Fruit fly (Drosophila melanogaster) whole organism, embryonic: ENCODE results near the gene CG31948.
A peak's percentile ranks its signal among the peaks of the same experiment; 100 is the strongest.

Experiments used
- Abd-B ChIP-seq: fragments of 200-800 bp; sonication (Bioruptor generic); optimal IDR thresholded peaks from 2 replicates; lab custom pipeline; 2018; ENCODE audit warnings: missing biosample characterization, mild to moderate bottlenecking, missing genetic modification characterization, moderate library complexity
- CG11695 ChIP-seq: fragments of 200-800 bp; sonication (Bioruptor generic); IDR thresholded peaks from 3 replicates; pipeline ENCODE4 v1.3.6; 2022; ENCODE audit warnings: missing biosample characterization, missing genetic modification characterization
- CG14965 ChIP-seq: fragments of 200-800 bp; sonication (Bioruptor generic); optimal IDR thresholded peaks from 2 replicates; lab custom pipeline; 2016; ENCODE audit warnings: missing biosample characterization, missing genetic modification characterization, borderline replicate concordance
- CG16779 ChIP-seq: fragments of 200-800 bp; sonication (Bioruptor generic); IDR thresholded peaks from 2 replicates; pipeline ENCODE4 v1.3.6; 2022; ENCODE audit warnings: missing biosample characterization, missing genetic modification characterization
- CG16815 ChIP-seq: fragments of 200-800 bp; sonication (Bioruptor generic); optimal IDR thresholded peaks from 3 replicates; lab custom pipeline; 2017; ENCODE audit warnings: missing biosample characterization, mild to moderate bottlenecking, missing genetic modification characterization
- CG17612 ChIP-seq: fragments of 200-800 bp; sonication (Bioruptor generic); IDR thresholded peaks from 2 replicates; pipeline ENCODE4 v1.3.6; 2022; ENCODE audit warnings: missing biosample characterization, missing genetic modification characterization
- CG2116 ChIP-seq: fragments of 200-800 bp; sonication (Bioruptor generic); optimal IDR thresholded peaks from 3 replicates; lab custom pipeline; 2018; ENCODE audit warnings: missing biosample characterization, mild to moderate bottlenecking, missing genetic modification characterization
- CG2129 ChIP-seq: fragments of 200-800 bp; sonication (Bioruptor generic); IDR thresholded peaks from 2 replicates; pipeline ENCODE4 v1.3.6; 2022; ENCODE audit warnings: missing biosample characterization, missing genetic modification characterization; ENCODE audit not compliant: partially characterized antibody
- CG2875 ChIP-seq: fragments of 200-800 bp; sonication (Bioruptor generic); optimal IDR thresholded peaks from 2 replicates; lab custom pipeline; 2017; ENCODE audit warnings: missing biosample characterization, mild to moderate bottlenecking, missing genetic modification characterization, missing genetic modification reagents
- CG30020 ChIP-seq: fragments of 200-800 bp; optimal IDR thresholded peaks from 2 replicates; lab custom pipeline; 2019; ENCODE audit warnings: missing biosample characterization, mild to moderate bottlenecking, missing genetic modification characterization, moderate library complexity
- CG31388 ChIP-seq: fragments of 200-800 bp; sonication (Bioruptor generic); optimal IDR thresholded peaks from 2 replicates; lab custom pipeline; 2016; ENCODE audit warnings: missing biosample characterization, missing genetic modification characterization
- CG6683 ChIP-seq: fragments of 200-800 bp; sonication (Bioruptor generic); optimal IDR thresholded peaks from 2 replicates; lab custom pipeline; 2017; ENCODE audit warnings: missing biosample characterization, mild to moderate bottlenecking, missing genetic modification characterization, missing genetic modification reagents
- CG7839 ChIP-seq: fragments of 200-800 bp; sonication (Bioruptor generic); optimal IDR thresholded peaks from 3 replicates; lab custom pipeline; 2018; ENCODE audit warnings: missing biosample characterization, mild to moderate bottlenecking, missing genetic modification characterization, moderate library complexity
- CG8290 ChIP-seq, 3 experiments: fragments of 200-800 bp; sonication (Bioruptor generic); optimal IDR thresholded peaks; 2 replicates each; lab custom pipeline; 2016 to 2019; ENCODE audit warnings: missing biosample characterization in 3 of 3, missing genetic modification characterization in 3 of 3, mild to moderate bottlenecking in 2 of 3, moderate library complexity in 1 of 3
- CG8765 ChIP-seq: fragments of 200-800 bp; sonication (Bioruptor generic); IDR thresholded peaks from 2 replicates; pipeline ENCODE4 v1.3.6; 2022; ENCODE audit warnings: missing biosample characterization, missing genetic modification characterization
- Dek ChIP-seq: fragments of 200-800 bp; sonication (Bioruptor generic); optimal IDR thresholded peaks from 3 replicates; lab custom pipeline; 2019; ENCODE audit warnings: missing biosample characterization, mild to moderate bottlenecking, missing genetic modification characterization, moderate library complexity
- E2f2 ChIP-seq: fragments of 200-800 bp; sonication (Bioruptor generic); IDR thresholded peaks from 2 replicates; pipeline ENCODE4 v1.3.6; 2022; ENCODE audit warnings: missing biosample characterization, missing genetic modification characterization
- HmgZ ChIP-seq: fragments of 200-800 bp; sonication (Bioruptor generic); optimal IDR thresholded peaks from 2 replicates; lab custom pipeline; 2018; ENCODE audit warnings: missing biosample characterization, mild to moderate bottlenecking, missing genetic modification characterization
- MBD-R2 ChIP-seq: fragments of 200-800 bp; sonication (Bioruptor generic); IDR thresholded peaks from 2 replicates; pipeline ENCODE4 v1.3.6; 2022; ENCODE audit warnings: missing biosample characterization, missing genetic modification characterization
- Nf-YC ChIP-seq: fragments of 200-800 bp; optimal IDR thresholded peaks from 3 replicates; lab custom pipeline; 2019; ENCODE audit warnings: missing biosample characterization, mild to moderate bottlenecking, missing genetic modification characterization, moderate library complexity
- NfI ChIP-seq: fragments of 200-800 bp; sonication (Bioruptor generic); optimal IDR thresholded peaks from 3 replicates; lab custom pipeline; 2018; ENCODE audit warnings: missing biosample characterization, mild to moderate bottlenecking, missing genetic modification characterization, moderate library complexity
- Sin3A ChIP-seq: fragments of >200 bp; optimal IDR thresholded peaks from 2 replicates; lab custom pipeline; 2018
- Stat92E ChIP-seq, 3 experiments: fragments of >200 bp in 2 of 3; fragments of 200-800 bp in 1 of 3; sonication (Bioruptor generic) in 1 of 3; optimal IDR thresholded peaks; 2 replicates each; lab custom pipeline; 2017 to 2019; ENCODE audit warnings: missing biosample characterization in 3 of 3, missing genetic modification characterization in 3 of 3, mild to moderate bottlenecking in 1 of 3, moderate library complexity in 1 of 3
- YL-1 ChIP-seq: fragments of 200-800 bp; sonication (Bioruptor generic); optimal IDR thresholded peaks from 3 replicates; lab custom pipeline; 2017; ENCODE audit warnings: missing biosample characterization, mild to moderate bottlenecking, missing genetic modification characterization
- aop ChIP-seq: fragments of 200-800 bp; sonication (Bioruptor generic); IDR thresholded peaks from 2 replicates; pipeline ENCODE4 v1.3.6; 2022; ENCODE audit warnings: missing biosample characterization, missing genetic modification characterization
- ara ChIP-seq: fragments of 200-800 bp; sonication (Bioruptor generic); IDR thresholded peaks from 2 replicates; pipeline ENCODE4 v1.3.6; 2022; ENCODE audit warnings: missing biosample characterization, missing genetic modification characterization
- cato ChIP-seq: fragments of 200-800 bp; sonication (Bioruptor generic); optimal IDR thresholded peaks from 2 replicates; lab custom pipeline; 2016; ENCODE audit warnings: missing biosample characterization, missing genetic modification characterization, borderline replicate concordance
- chm ChIP-seq: fragments of 200-800 bp; sonication (Bioruptor generic); IDR thresholded peaks from 2 replicates; pipeline ENCODE4 v1.3.6; 2022; ENCODE audit warnings: missing biosample characterization, missing genetic modification characterization
- chn ChIP-seq: fragments of 200-800 bp; sonication (Bioruptor generic); optimal IDR thresholded peaks from 2 replicates; lab custom pipeline; 2016; ENCODE audit warnings: missing biosample characterization, missing genetic modification characterization
- disco-r ChIP-seq: fragments of 200-800 bp; sonication (Bioruptor generic); optimal IDR thresholded peaks from 2 replicates; lab custom pipeline; 2016; ENCODE audit warnings: missing biosample characterization, missing genetic modification characterization
- dm ChIP-seq: fragments of 200-800 bp; sonication (Bioruptor generic); optimal IDR thresholded peaks from 3 replicates; lab custom pipeline; 2016; ENCODE audit warnings: missing biosample characterization, missing genetic modification characterization
- dpn ChIP-seq, 2 experiments: fragments of 200-800 bp; sonication (Bioruptor generic); optimal IDR thresholded peaks; 3 replicates each; lab custom pipeline; 2016; ENCODE audit warnings: missing biosample characterization in 2 of 2, missing genetic modification characterization in 2 of 2
- dysf ChIP-seq: fragments of 200-800 bp; sonication (Bioruptor generic); IDR thresholded peaks from 3 replicates; pipeline ENCODE4 v1.3.6; 2022; ENCODE audit warnings: missing biosample characterization, missing genetic modification characterization
- ewg ChIP-seq: fragments of 200-800 bp; sonication (Bioruptor generic); optimal IDR thresholded peaks from 3 replicates; lab custom pipeline; 2017; ENCODE audit warnings: mild to moderate bottlenecking, missing biosample characterization, missing genetic modification reagents, missing genetic modification characterization
- ftz-f1 ChIP-seq: fragments of 200-800 bp; sonication (Bioruptor generic); optimal IDR thresholded peaks from 2 replicates; lab custom pipeline; 2016; ENCODE audit warnings: missing biosample characterization, missing genetic modification characterization
- fu2 ChIP-seq: fragments of 200-800 bp; sonication (Bioruptor generic); optimal IDR thresholded peaks from 2 replicates; lab custom pipeline; 2016; ENCODE audit warnings: missing biosample characterization, missing genetic modification characterization
- grau ChIP-seq: fragments of 200-800 bp; optimal IDR thresholded peaks from 3 replicates; lab custom pipeline; 2019; ENCODE audit warnings: missing biosample characterization, mild to moderate bottlenecking, missing genetic modification characterization, moderate library complexity
- gsb-n ChIP-seq: fragments of 200-800 bp; sonication (Bioruptor generic); optimal IDR thresholded peaks from 3 replicates; lab custom pipeline; 2018; ENCODE audit warnings: missing biosample characterization, mild to moderate bottlenecking, missing genetic modification characterization
- jigr1 ChIP-seq: fragments of 200-800 bp; sonication (Bioruptor generic); IDR thresholded peaks from 3 replicates; pipeline ENCODE4 v1.3.6; 2022; ENCODE audit warnings: missing biosample characterization, missing genetic modification characterization
- nerfin-2 ChIP-seq: fragments of 200-800 bp; sonication (Bioruptor generic); IDR thresholded peaks from 2 replicates; pipeline ENCODE4 v1.3.6; 2022; ENCODE audit warnings: missing biosample characterization, missing genetic modification characterization; ENCODE audit not compliant: partially characterized antibody
- peb ChIP-seq: fragments of 200-800 bp; sonication (Bioruptor generic); IDR thresholded peaks from 2 replicates; pipeline ENCODE4 v1.3.6; 2022; ENCODE audit warnings: missing biosample characterization, missing genetic modification characterization
- pros ChIP-seq: fragments of 200-800 bp; sonication (Bioruptor generic); optimal IDR thresholded peaks from 3 replicates; lab custom pipeline; 2019; ENCODE audit warnings: missing biosample characterization, mild to moderate bottlenecking, missing genetic modification characterization, moderate library complexity
- row ChIP-seq: fragments of 200-800 bp; sonication (Bioruptor generic); IDR thresholded peaks from 3 replicates; pipeline ENCODE4 v1.3.6; 2022; ENCODE audit warnings: missing biosample characterization, missing genetic modification characterization
- run ChIP-seq: fragments of 200-800 bp; sonication (Bioruptor generic); optimal IDR thresholded peaks from 3 replicates; lab custom pipeline; 2018; ENCODE audit warnings: missing biosample characterization, mild to moderate bottlenecking, missing genetic modification characterization
- toy ChIP-seq: fragments of 200-800 bp; sonication (Bioruptor generic); IDR thresholded peaks from 2 replicates; pipeline ENCODE4 v1.3.6; 2022; ENCODE audit warnings: missing biosample characterization, missing genetic modification characterization
- ttk ChIP-seq: fragments of 200-800 bp; sonication (Bioruptor generic); IDR thresholded peaks from 2 replicates; pipeline ENCODE4 v2.1.2; 2022; ENCODE audit warnings: missing biosample characterization, missing genetic modification characterization
- usp ChIP-seq: fragments of >200 bp; optimal IDR thresholded peaks from 2 replicates; lab custom pipeline; 2017; ENCODE audit warnings: missing biosample characterization, missing genetic modification characterization
- wor ChIP-seq: fragments of 200-800 bp; sonication (Bioruptor generic); IDR thresholded peaks from 2 replicates; pipeline ENCODE4 v1.3.6; 2022; ENCODE audit warnings: missing biosample characterization, missing genetic modification characterization
- zen ChIP-seq: fragments of 200-800 bp; sonication (Bioruptor generic); optimal IDR thresholded peaks from 3 replicates; lab custom pipeline; 2018; ENCODE audit warnings: missing biosample characterization, mild to moderate bottlenecking, missing genetic modification characterization, moderate library complexity
- zen2 ChIP-seq: fragments of 200-800 bp; sonication (Bioruptor generic); IDR thresholded peaks from 3 replicates; pipeline ENCODE4 v1.3.6; 2022; ENCODE audit warnings: missing biosample characterization, missing genetic modification characterization; ENCODE audit not compliant: partially characterized antibody

Gene CG31948

dm6 chr2L:2380805-2381204, 35.7 kb downstream of the CG31948 start, which contains the start of gene Eogt (continued):
- peak; percentile 84 for TF ChIP-seq CG2875 (GFP tag; lab: Kevin White, UChicago)
- peak; percentile 91 for TF ChIP-seq NfI (GFP tag; lab: Kevin White, UChicago)
- peak; percentile 88 for TF ChIP-seq toy (GFP tag; lab: Robert Waterston, UW)
- TF ChIP-seq row (GFP tag; lab: Robert Waterston, UW) = peak; percentile 99
- TF ChIP-seq CG16815 = peak; percentile 95
- peak; percentile 74 for TF ChIP-seq run (tag; lab: Kevin White, UChicago)
- peak; percentile 86 for TF ChIP-seq chn (GFP tag; lab: Kevin White, UChicago)
- no peak for TF ChIP-seq CG14965 (GFP tag; lab: Kevin White, UChicago)
- TF ChIP-seq cato (GFP tag; lab: Kevin White, UChicago) = peak; percentile 87
- TF ChIP-seq CG8765 (GFP tag; lab: Robert Waterston, UW) = peak; percentile 97
- TF ChIP-seq Dek (tag; lab: Kevin White, UChicago) = peak; percentile 94
- TF ChIP-seq CG16779 (GFP tag; lab: Robert Waterston, UW) = peak; percentile 84
- TF ChIP-seq ftz-f1 (GFP tag; lab: Kevin White, UChicago) = no peak
- peak; percentile 63 for TF ChIP-seq fu2 (GFP tag; lab: Kevin White, UChicago)
- peak; percentile 77 for TF ChIP-seq CG2116 (GFP tag; lab: Kevin White, UChicago)
- peak; percentile 84 for TF ChIP-seq CG8290 (GFP tag; optimal IDR thresholded peaks at IDR 0.05; lab: Kevin White, UChicago)
- peak; percentile 58 to 98 for TF ChIP-seq CG8290 (tag; optimal IDR thresholded peaks at IDR 0.05; lab: Kevin White, UChicago)
- peak; percentile 95 for TF ChIP-seq MBD-R2 (GFP tag; lab: Robert Waterston, UW)
- TF ChIP-seq HmgZ (tag; lab: Kevin White, UChicago) = peak; percentile 95
- peak; percentile 97 for TF ChIP-seq CG11695 (GFP tag; lab: Robert Waterston, UW)
- peak; percentile 96 for TF ChIP-seq zen (tag; lab: Kevin White, UChicago)
- peak in 1 of 3 experiments; percentile 79 for TF ChIP-seq Stat92E (GFP tag; optimal IDR thresholded peaks at IDR 0.05; lab: Kevin White, UChicago)
- TF ChIP-seq CG17612 (GFP tag; lab: Robert Waterston, UW) = peak; percentile 91
- peak; percentile 94 for TF ChIP-seq gsb-n (tag; lab: Kevin White, UChicago)
- peak; percentile 30 for TF ChIP-seq dm (GFP tag; lab: Kevin White, UChicago)
- TF ChIP-seq CG6683 = peak; percentile 68
- peak; percentile 76 for TF ChIP-seq YL-1 (GFP tag; lab: Kevin White, UChicago)
- peak; percentile 97 for TF ChIP-seq ttk (GFP tag; lab: Robert Waterston, UW)
- peak; percentile 98 for TF ChIP-seq dysf (GFP tag; lab: Robert Waterston, UW)
- peak; percentile 72 for TF ChIP-seq Nf-YC (tag; lab: Kevin White, UChicago)
- peak; percentile 84 for TF ChIP-seq ewg (GFP tag; lab: Kevin White, UChicago)
- peak; percentile 84; the same call in 1 of the 2 replicates for TF ChIP-seq aop (GFP tag; lab: Robert Waterston, UW)
- peak; percentile 94 for TF ChIP-seq grau (tag; lab: Kevin White, UChicago)
- TF ChIP-seq nerfin-2 = no peak
- peak; percentile 98 for TF ChIP-seq chm (GFP tag; lab: Robert Waterston, UW)
- TF ChIP-seq CG7839 (tag; lab: Kevin White, UChicago) = peak; percentile 96
- no peak for TF ChIP-seq pros (GFP tag; lab: Kevin White, UChicago)
- peak; percentile 67 for TF ChIP-seq CG31388 (GFP tag; lab: Kevin White, UChicago)
- TF ChIP-seq CG2129 (GFP tag; lab: Robert Waterston, UW) = no peak
- peak; percentile 76 for TF ChIP-seq CG30020 (tag; lab: Kevin White, UChicago)
- TF ChIP-seq jigr1 (GFP tag; lab: Robert Waterston, UW) = peak; percentile 95
- peak; percentile 31 for TF ChIP-seq Sin3A (lab: Kevin White, UChicago)
- peak; percentile 79 for TF ChIP-seq E2f2
- TF ChIP-seq wor (GFP tag; lab: Robert Waterston, UW) = peak; percentile 96
- peak; percentile 94 for TF ChIP-seq Abd-B (GFP tag; lab: Kevin White, UChicago)
- TF ChIP-seq ara = peak; percentile 98
- no peak for TF ChIP-seq usp (GFP tag; lab: Kevin White, UChicago)
- TF ChIP-seq zen2 = no peak
- TF ChIP-seq peb = peak; percentile 94
- TF ChIP-seq dpn (GFP tag; optimal IDR thresholded peaks at IDR 0.05; lab: Kevin White, UChicago) = peak; percentile 76 to 91
- peak; percentile 32 for TF ChIP-seq disco-r (GFP tag; lab: Kevin White, UChicago)
